Fruit fly (Drosophila melanogaster) whole organism, pupa: ENCODE measurements around the gene CG16820.

Source experiments
- CG10348 ChIP-seq: fragments of 200-800 bp; sonication (Bioruptor generic); IDR thresholded peaks from 2 replicates; pipeline ENCODE4 v1.3.6; 2022; ENCODE audit warnings: missing biosample characterization, missing genetic modification characterization
- CG13204 ChIP-seq: fragments of 200-800 bp; sonication (Bioruptor generic); optimal IDR thresholded peaks from 2 replicates; lab custom pipeline; 2018; ENCODE audit warnings: missing biosample characterization, mild to moderate bottlenecking, missing genetic modification characterization, moderate library complexity
- CG14655 ChIP-seq: fragments of 200-800 bp; sonication (Bioruptor generic); optimal IDR thresholded peaks from 3 replicates; lab custom pipeline; 2017; ENCODE audit warnings: mild to moderate bottlenecking, missing biosample characterization, missing genetic modification reagents, missing genetic modification characterization
- CG15710 ChIP-seq: fragments of 200-800 bp; sonication (Bioruptor generic); optimal IDR thresholded peaks from 2 replicates; lab custom pipeline; 2018; ENCODE audit warnings: missing biosample characterization, mild to moderate bottlenecking, missing genetic modification characterization, moderate library complexity
- CG17806 ChIP-seq: fragments of 200-800 bp; sonication (Bioruptor generic); optimal IDR thresholded peaks from 2 replicates; lab custom pipeline; 2018; ENCODE audit warnings: missing biosample characterization, mild to moderate bottlenecking, missing genetic modification characterization, moderate library complexity
- CG32121 ChIP-seq: fragments of 200-800 bp; sonication (Bioruptor generic); IDR thresholded peaks from 2 replicates; pipeline ENCODE4 v1.3.6; 2022; ENCODE audit warnings: missing biosample characterization, missing genetic modification characterization
- CG34367 ChIP-seq: fragments of 200-800 bp; sonication (Bioruptor generic); optimal IDR thresholded peaks from 2 replicates; lab custom pipeline; 2018; ENCODE audit warnings: missing biosample characterization, mild to moderate bottlenecking, missing genetic modification characterization
- CG4496 ChIP-seq: fragments of 200-800 bp; sonication (Bioruptor generic); IDR thresholded peaks from 3 replicates; pipeline ENCODE4 v1.3.6; 2022; ENCODE audit warnings: missing biosample characterization, missing genetic modification characterization
- CG8159 ChIP-seq: fragments of 200-800 bp; sonication (Bioruptor generic); optimal IDR thresholded peaks from 3 replicates; lab custom pipeline; 2018; ENCODE audit warnings: missing biosample characterization, mild to moderate bottlenecking, missing genetic modification characterization, moderate library complexity
- CG8301 ChIP-seq: fragments of 200-800 bp; sonication (Bioruptor generic); optimal IDR thresholded peaks from 2 replicates; lab custom pipeline; 2018; ENCODE audit warnings: missing biosample characterization, mild to moderate bottlenecking, missing genetic modification characterization
- CG9948 ChIP-seq: fragments of 200-800 bp; sonication (Bioruptor generic); optimal IDR thresholded peaks from 2 replicates; lab custom pipeline; 2018; ENCODE audit warnings: missing biosample characterization, mild to moderate bottlenecking, missing genetic modification characterization, moderate library complexity
- D1 ChIP-seq: fragments of 200-800 bp; sonication (Bioruptor generic); optimal IDR thresholded peaks from 2 replicates; lab custom pipeline; 2018; ENCODE audit warnings: missing biosample characterization, mild to moderate bottlenecking, missing genetic modification characterization, moderate library complexity
- EcR ChIP-seq: fragments of 200-800 bp; sonication (Bioruptor generic); optimal IDR thresholded peaks from 3 replicates; lab custom pipeline; 2019; ENCODE audit warnings: missing biosample characterization, missing genetic modification characterization, mild to moderate bottlenecking, moderate library complexity, missing genetic modification reagents
- Ets98B ChIP-seq: fragments of 200-800 bp; sonication (Bioruptor generic); IDR thresholded peaks from 2 replicates; pipeline ENCODE4 v1.3.6; 2022; ENCODE audit warnings: missing biosample characterization, missing genetic modification characterization
- Pif1A ChIP-seq: fragments of 200-800 bp; sonication (Bioruptor generic); optimal IDR thresholded peaks from 3 replicates; lab custom pipeline; 2016; ENCODE audit warnings: missing biosample characterization, missing genetic modification characterization
- Pif1B ChIP-seq: fragments of 200-800 bp; sonication (Bioruptor generic); optimal IDR thresholded peaks from 3 replicates; lab custom pipeline; 2016; ENCODE audit warnings: missing biosample characterization, missing genetic modification characterization
- Snoo ChIP-seq: fragments of 200-800 bp; sonication (Bioruptor generic); optimal IDR thresholded peaks from 3 replicates; lab custom pipeline; 2017; ENCODE audit warnings: missing biosample characterization, mild to moderate bottlenecking, missing genetic modification characterization, inconsistent platforms
- gl ChIP-seq: fragments of 200-800 bp; sonication (Bioruptor generic); optimal IDR thresholded peaks from 2 replicates; lab custom pipeline; 2018; ENCODE audit warnings: missing biosample characterization, mild to moderate bottlenecking, missing genetic modification characterization
- rn ChIP-seq: fragments of 200-800 bp; sonication (Bioruptor generic); IDR thresholded peaks from 2 replicates; pipeline ENCODE4 v1.3.6; 2022; ENCODE audit warnings: missing biosample characterization, missing genetic modification characterization

The CG16820 gene

dm6 chr2L:13295978-13296702 lies 50.1 kb downstream of the CG16820 start:
- no peak for TF ChIP-seq CG17806 (tag; lab: Kevin White, UChicago)
- no peak for TF ChIP-seq D1 (tag; lab: Kevin White, UChicago)
- no peak for TF ChIP-seq CG4496
- TF ChIP-seq CG14655 (GFP tag; lab: Kevin White, UChicago), result no peak
- TF ChIP-seq gl (tag; lab: Kevin White, UChicago), result no peak
- no peak for TF ChIP-seq rn (GFP tag; lab: Robert Waterston, UW)
- TF ChIP-seq CG10348 (GFP tag; lab: Robert Waterston, UW), result no peak
- no peak for TF ChIP-seq CG32121 (GFP tag; lab: Robert Waterston, UW)
- no peak for TF ChIP-seq CG15710 (tag; lab: Kevin White, UChicago)
- no peak for TF ChIP-seq Pif1A (GFP tag; lab: Kevin White, UChicago)
- TF ChIP-seq CG8301 (tag; lab: Kevin White, UChicago), result no peak
- no peak for TF ChIP-seq CG8159 (tag; lab: Kevin White, UChicago)
- no peak for TF ChIP-seq Snoo (tag; lab: Kevin White, UChicago)
- no peak for TF ChIP-seq CG13204 (GFP tag; lab: Kevin White, UChicago)
- no peak for TF ChIP-seq Ets98B (GFP tag; lab: Robert Waterston, UW)
- TF ChIP-seq CG34367 (tag; lab: Kevin White, UChicago), result no peak

DNA sequence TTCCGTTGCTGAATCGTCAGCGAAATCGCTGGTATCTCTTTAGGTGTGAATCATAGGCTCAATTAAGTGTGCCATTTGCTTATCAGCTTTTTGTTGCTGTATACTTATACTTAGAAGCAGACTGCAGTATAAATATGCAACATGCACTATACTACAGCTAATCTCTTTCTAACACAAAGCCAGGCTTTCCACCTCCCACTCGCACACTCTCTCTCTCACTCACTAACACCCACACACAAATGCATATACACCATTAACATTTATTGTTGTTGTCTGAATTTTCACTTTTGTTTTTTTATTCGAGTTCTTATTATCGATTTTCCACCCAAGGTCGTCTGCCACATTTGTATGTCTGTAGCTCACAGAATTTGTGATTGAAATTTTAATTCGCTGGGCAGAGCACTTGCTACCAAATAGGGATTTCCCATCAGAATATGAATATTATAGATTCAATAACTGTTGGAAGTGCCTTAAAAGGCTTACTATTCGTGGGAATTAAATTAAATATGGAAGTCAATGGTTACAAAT lies 50.7 kb downstream of the CG16820 start:
- TF ChIP-seq gl (tag; lab: Kevin White, UChicago) (no peak), CG34367 (tag; lab: Kevin White, UChicago) (no peak), CG8301 (tag; lab: Kevin White, UChicago) (no peak), CG9948 (tag; lab: Kevin White, UChicago) (no peak), CG32121 (GFP tag; lab: Robert Waterston, UW) (no peak), D1 (tag; lab: Kevin White, UChicago) (no peak), EcR (GFP tag; lab: Kevin White, UChicago) (no peak), CG13204 (GFP tag; lab: Kevin White, UChicago) (no peak), rn (GFP tag; lab: Robert Waterston, UW) (no peak), CG10348 (GFP tag; lab: Robert Waterston, UW) (no peak), Pif1B (GFP tag; lab: Kevin White, UChicago) (no peak)
